Worm (Caenorhabditis elegans) whole organism, L4 larva: ENCODE results near the gene C07A4.2.

Experiments
- T26A8.4 ChIP-seq: fragments of 200-800 bp; sonication (Bioruptor generic); IDR thresholded peaks from 2 replicates; pipeline ENCODE4 v1.3.6; 2022; ENCODE audit warnings: missing genetic modification characterization, missing compliant biosample characterization
- Y75B8A.6 ChIP-seq: fragments of 200-800 bp; sonication (Bioruptor generic); IDR thresholded peaks from 2 replicates; pipeline ENCODE4 v1.3.6; 2022; ENCODE audit warnings: missing genetic modification reagents, missing genetic modification characterization, missing compliant biosample characterization
- aha-1 ChIP-seq: fragments of 150-350 bp; peaks from one replicate; lab custom pipeline; 2014; ENCODE audit warnings: missing biosample characterization, missing genetic modification characterization
- attf-4 ChIP-seq: sonication (generic microtip); optimal IDR thresholded peaks from 3 replicates; lab custom pipeline; 2017; ENCODE audit warnings: missing biosample characterization, missing genetic modification characterization
- ceh-20 ChIP-seq: fragments of 200-800 bp; sonication (Bioruptor generic); IDR thresholded peaks from 2 replicates; pipeline ENCODE4 v1.3.6; 2022; ENCODE audit warnings: missing genetic modification reagents, missing genetic modification characterization, missing compliant biosample characterization
- ces-1 ChIP-seq: fragments of 150-350 bp; sonication (generic microtip); optimal IDR thresholded peaks from 4 replicates; lab custom pipeline; 2014; ENCODE audit warnings: missing biosample characterization, missing genetic modification reagents, missing genetic modification characterization
- ctbp-1 ChIP-seq: fragments of 200-800 bp; sonication (Bioruptor generic); IDR thresholded peaks from 2 replicates; pipeline ENCODE4 v1.3.6; 2022; ENCODE audit warnings: missing genetic modification reagents, missing genetic modification characterization, missing compliant biosample characterization
- daf-16 ChIP-seq, 3 experiments: sonication (generic microtip); optimal IDR thresholded peaks; 2 replicates each; lab custom pipeline; 2016 to 2017; ENCODE audit warnings: missing genetic modification characterization in 3 of 3, missing genetic modification reagents in 3 of 3, mild to moderate bottlenecking in 2 of 3, missing compliant biosample characterization in 2 of 3, missing biosample characterization in 1 of 3, moderate library complexity in 1 of 3
- daf-8 ChIP-seq: fragments of 200-800 bp; sonication (Bioruptor generic); IDR thresholded peaks from 2 replicates; pipeline ENCODE4 v1.3.6; 2022; ENCODE audit warnings: missing genetic modification characterization, missing compliant biosample characterization
- dmd-6 ChIP-seq: fragments of 200-800 bp; sonication (Bioruptor generic); IDR thresholded peaks from 2 replicates; pipeline ENCODE4 v1.3.6; 2022; ENCODE audit warnings: missing genetic modification reagents, missing genetic modification characterization, missing compliant biosample characterization
- dpl-1 ChIP-seq: fragments of 150-350 bp; optimal IDR thresholded peaks from 2 replicates; lab custom pipeline; 2014; ENCODE audit warnings: missing biosample characterization, missing genetic modification reagents, missing genetic modification characterization
- duxl-1 ChIP-seq: sonication (generic microtip); optimal IDR thresholded peaks from 2 replicates; lab custom pipeline; 2016; ENCODE audit warnings: mild to moderate bottlenecking, missing genetic modification characterization, moderate library complexity, missing compliant biosample characterization; ENCODE audit not compliant: poor library complexity
- dve-1 ChIP-seq: sonication (generic microtip); optimal IDR thresholded peaks from 2 replicates; lab custom pipeline; 2017; ENCODE audit warnings: antibody characterized with exemption, mild to moderate bottlenecking, missing genetic modification characterization, missing compliant biosample characterization; ENCODE audit not compliant: insufficient read depth
- fkh-10 ChIP-seq: fragments of 150-350 bp; optimal IDR thresholded peaks from 2 replicates; lab custom pipeline; 2014; ENCODE audit warnings: missing biosample characterization, missing genetic modification reagents, missing genetic modification characterization
- fos-1 ChIP-seq: fragments of 150-350 bp; optimal IDR thresholded peaks from 2 replicates; lab custom pipeline; 2014; ENCODE audit warnings: missing biosample characterization, missing genetic modification characterization
- hif-1 ChIP-seq, 2 experiments: sonication (generic microtip); optimal IDR thresholded peaks; 2 replicates each; lab custom pipeline; 2016 to 2017; ENCODE audit warnings: missing compliant biosample characterization in 2 of 2, missing genetic modification characterization in 2 of 2, missing genetic modification reagents in 2 of 2, missing genotype in 2 of 2, mild to moderate bottlenecking in 1 of 2
- hlh-11 ChIP-seq: fragments of 200-800 bp; sonication (Bioruptor generic); optimal IDR thresholded peaks from 2 replicates; lab custom pipeline; 2018; ENCODE audit warnings: mild to moderate bottlenecking, missing genetic modification characterization, missing compliant biosample characterization
- hlh-30 ChIP-seq: sonication (generic microtip); optimal IDR thresholded peaks from 2 replicates; lab custom pipeline; 2017; ENCODE audit warnings: antibody characterized with exemption, mild to moderate bottlenecking, missing genetic modification characterization, missing compliant biosample characterization; ENCODE audit not compliant: insufficient read depth
- hmg-1.1 ChIP-seq: fragments of 200-800 bp; sonication (Bioruptor generic); IDR thresholded peaks from 2 replicates; pipeline ENCODE4 v1.3.6; 2022; ENCODE audit warnings: missing genetic modification reagents, missing genetic modification characterization, missing compliant biosample characterization
- lin-13 ChIP-seq: fragments of 150-350 bp; optimal IDR thresholded peaks from 2 replicates; lab custom pipeline; 2014; ENCODE audit warnings: missing biosample characterization, missing genetic modification reagents, missing genetic modification characterization
- lsy-2 ChIP-seq, 2 experiments: fragments of 150-350 bp in 1 of 2; sonication (generic microtip) in 1 of 2; optimal IDR thresholded peaks; 2 replicates each; lab custom pipeline; 2014 to 2017; ENCODE audit warnings: missing biosample characterization in 2 of 2, missing genetic modification characterization in 2 of 2
- mdl-1 ChIP-seq, 2 experiments: fragments of 150-350 bp in 1 of 2; sonication (generic microtip) in 1 of 2; optimal IDR thresholded peaks; 2 replicates each; lab custom pipeline; 2014 to 2017; ENCODE audit warnings: missing biosample characterization in 2 of 2, missing genetic modification characterization in 2 of 2
- mep-1 ChIP-seq: fragments of 150-350 bp; sonication (generic microtip); optimal IDR thresholded peaks from 3 replicates; lab custom pipeline; 2014; ENCODE audit warnings: missing biosample characterization, missing genetic modification characterization
- mes-2 ChIP-seq: sonication (generic microtip); optimal IDR thresholded peaks from 2 replicates; lab custom pipeline; 2016; ENCODE audit warnings: missing genotype, mild to moderate bottlenecking, missing genetic modification characterization, missing compliant biosample characterization; ENCODE audit not compliant: poor library complexity, severe bottlenecking
- mxl-2 ChIP-seq: fragments of 200-800 bp; sonication (Bioruptor generic); conservative IDR thresholded peaks from 2 replicates; pipeline ENCODE4 v1.3.6; 2022; ENCODE audit warnings: missing genetic modification reagents, missing genetic modification characterization, missing compliant biosample characterization
- mxl-3 ChIP-seq: fragments of 200-800 bp; sonication (Bioruptor generic); optimal IDR thresholded peaks from 2 replicates; lab custom pipeline; 2018; ENCODE audit warnings: mild to moderate bottlenecking, missing genetic modification characterization, missing compliant biosample characterization
- nhr-10 ChIP-seq: fragments of 150-350 bp; optimal IDR thresholded peaks from 2 replicates; lab custom pipeline; 2014; ENCODE audit warnings: missing biosample characterization, missing genetic modification characterization
- nhr-11 ChIP-seq: fragments of 150-350 bp; optimal IDR thresholded peaks from 2 replicates; lab custom pipeline; 2014; ENCODE audit warnings: missing biosample characterization, missing genetic modification characterization
- nhr-28 ChIP-seq: fragments of 150-350 bp; optimal IDR thresholded peaks from 2 replicates; lab custom pipeline; 2014; ENCODE audit warnings: missing biosample characterization, missing genetic modification characterization
- nhr-48 ChIP-seq: sonication (generic microtip); optimal IDR thresholded peaks from 2 replicates; lab custom pipeline; 2016; ENCODE audit warnings: mild to moderate bottlenecking, missing genetic modification characterization, missing compliant biosample characterization
- nhr-6 ChIP-seq: fragments of 150-350 bp; optimal IDR thresholded peaks from 2 replicates; lab custom pipeline; 2014; ENCODE audit warnings: missing biosample characterization, missing genetic modification characterization
- nhr-77 ChIP-seq: fragments of 150-350 bp; optimal IDR thresholded peaks from 2 replicates; lab custom pipeline; 2014; ENCODE audit warnings: missing biosample characterization, missing genetic modification characterization
- pha-4 ChIP-seq, 2 experiments: fragments of 150-350 bp in 1 of 2; fragments of 200-800 bp in 1 of 2; sonication (Bioruptor generic) in 1 of 2; IDR thresholded peaks in 1 of 2; optimal IDR thresholded peaks in 1 of 2; 2 replicates each; pipeline versions ENCODE4 v1.3.6 to Lab custom; 2014 to 2022; ENCODE audit warnings: missing genetic modification characterization in 2 of 2, missing genetic modification reagents in 2 of 2, missing biosample characterization in 1 of 2, missing compliant biosample characterization in 1 of 2
- php-3 ChIP-seq: fragments of 200-800 bp; sonication (Bioruptor generic); IDR thresholded peaks from 2 replicates; pipeline ENCODE4 v1.3.6; 2022; ENCODE audit warnings: missing genetic modification reagents, missing genetic modification characterization, missing compliant biosample characterization
- rbr-2 ChIP-seq: sonication (generic microtip); optimal IDR thresholded peaks from 2 replicates; lab custom pipeline; 2016; ENCODE audit warnings: missing genotype, missing genetic modification characterization, missing compliant biosample characterization
- sdz-12 ChIP-seq: fragments of 200-800 bp; sonication (Bioruptor generic); optimal IDR thresholded peaks from 2 replicates; lab custom pipeline; 2018; ENCODE audit warnings: mild to moderate bottlenecking, missing genetic modification characterization, missing compliant biosample characterization
- set-16 ChIP-seq: fragments of 200-800 bp; sonication (Bioruptor generic); IDR thresholded peaks from 2 replicates; pipeline ENCODE4 v1.3.6; 2022; ENCODE audit warnings: missing genetic modification reagents, missing genetic modification characterization, missing compliant biosample characterization
- snpc-1.2 ChIP-seq: fragments of 200-800 bp; sonication (Bioruptor generic); IDR thresholded peaks from 2 replicates; pipeline ENCODE4 v1.3.6; 2022; ENCODE audit warnings: missing genetic modification reagents, missing genetic modification characterization, missing compliant biosample characterization
- unc-39 ChIP-seq: sonication (generic microtip); optimal IDR thresholded peaks from 2 replicates; lab custom pipeline; 2017; ENCODE audit warnings: missing biosample characterization, missing genetic modification characterization
- unc-62 ChIP-seq, 3 experiments: fragments of 150-350 bp in 1 of 3; sonication (generic microtip); optimal IDR thresholded peaks in 2 of 3; peaks in 1 of 3; 1 replicate in 1 of 3; 2 replicates in 2 of 3; lab custom pipeline; 2014 to 2017; ENCODE audit warnings: missing biosample characterization in 3 of 3, missing genetic modification characterization in 3 of 3, missing genetic modification reagents in 3 of 3, missing genotype in 1 of 3
- zip-11 ChIP-seq: fragments of 200-800 bp; sonication (Bioruptor generic); IDR thresholded peaks from 2 replicates; pipeline ENCODE4 v1.3.6; 2022; ENCODE audit warnings: missing genetic modification characterization, missing compliant biosample characterization
- ztf-7 ChIP-seq: fragments of 150-350 bp; optimal IDR thresholded peaks from 2 replicates; lab custom pipeline; 2014; ENCODE audit warnings: missing biosample characterization, missing genetic modification characterization

The C07A4.2 gene

ce11 chrX:10155127-10155526 lies 16.9 kb upstream of the C07A4.2 start:
- TF ChIP-seq nhr-10 (tag; lab: Kevin White, UChicago) = no peak
- peak; percentile 46 for TF ChIP-seq fkh-10 (GFP tag; lab: Kevin White, UChicago)
- TF ChIP-seq sdz-12 (GFP tag; lab: Kevin White, UChicago) = no peak
- peak; percentile 57 for TF ChIP-seq ces-1

ce11 chrX:10158716-10159115 lies 13.3 kb upstream of the C07A4.2 start, which contains the start of gene erd-2.1:
erd-2.1 (minus strand) TSS chrX:10158829.
- TF ChIP-seq ztf-7 (no peak), dpl-1 (peak; percentile 62), set-16 (GFP tag; lab: Robert Waterston, UW) (peak; percentile 24; the same call in 1 of the 2 replicates), unc-62 (GFP tag; optimal IDR thresholded peaks at IDR 0.05 in 1 of 2; lab: Kevin White, UChicago) (peak in 1 of 2 experiments; percentile 81), unc-62 (tag; optimal IDR thresholded peaks at IDR 0.05; lab: Kevin White, UChicago) (no peak), daf-16 (GFP tag; optimal IDR thresholded peaks at IDR 0.05; lab: Kevin White, UChicago) (no peak), daf-16 (tag; optimal IDR thresholded peaks at IDR 0.05; lab: Kevin White, UChicago) (peak; percentile 52), dve-1 (peak; percentile 82), nhr-6 (tag; lab: Kevin White, UChicago) (no peak), unc-39 (tag; lab: Kevin White, UChicago) (no peak), zip-11 (GFP tag; lab: Robert Waterston, UW) (no peak), nhr-48 (tag; lab: Kevin White, UChicago) (peak; percentile 30), hif-1 (tag; optimal IDR thresholded peaks at IDR 0.05; lab: Kevin White, UChicago) (peak in 1 of 2 experiments; percentile 32), hmg-1.1 (peak; percentile 77), mxl-3 (GFP tag; lab: Kevin White, UChicago) (peak; percentile 99), pha-4 (GFP tag; IDR thresholded peaks at IDR 0.05; lab: Robert Waterston, UW) (no peak), pha-4 (tag; optimal IDR thresholded peaks at IDR 0.05; lab: Kevin White, UChicago) (no peak), dmd-6 (GFP tag; lab: Robert Waterston, UW) (peak; percentile 63; the same call in 1 of the 2 replicates), nhr-11 (tag; lab: Kevin White, UChicago) (peak; percentile 32), T26A8.4 (GFP tag; lab: Robert Waterston, UW) (peak; percentile 48; the same call in 1 of the 2 replicates), rbr-2 (peak; percentile 55), attf-4 (no peak), mep-1 (peak; percentile 77), hlh-30 (peak; percentile 85), lin-13 (peak; percentile 55), ctbp-1 (GFP tag; lab: Robert Waterston, UW) (peak; percentile 58; the same call in 1 of the 2 replicates), php-3 (peak; percentile 46; the same call in 1 of the 2 replicates), duxl-1 (tag; lab: Kevin White, UChicago) (peak; percentile 16), mdl-1 (tag; optimal IDR thresholded peaks at IDR 0.05; lab: Kevin White, UChicago) (peak in 1 of 2 experiments; percentile 70), mes-2 (peak; percentile 83), mxl-2 (GFP tag; lab: Robert Waterston, UW) (no peak), Y75B8A.6 (no peak), nhr-77 (tag; lab: Kevin White, UChicago) (peak; percentile 49), ceh-20 (GFP tag; lab: Robert Waterston, UW) (0 out of 2 replicates have a peak, but pooled peaks have one; percentile 34), fos-1 (tag; lab: Kevin White, UChicago) (no peak), aha-1 (tag; lab: Kevin White, UChicago) (peak; percentile 97), nhr-28 (peak; percentile 86), daf-8 (GFP tag; lab: Robert Waterston, UW) (no peak), lsy-2 (tag; optimal IDR thresholded peaks at IDR 0.05; lab: Kevin White, UChicago) (peak; percentile 47 to 76), hlh-11 (tag; lab: Kevin White, UChicago) (peak; percentile 89), snpc-1.2 (GFP tag; lab: Robert Waterston, UW) (no peak)
- TF ChIP-seq, all 104 proteins: peak for 27
